Fruit fly (Drosophila melanogaster) S2 (cell line): ENCODE data around the gene Itgbn.

Experiments used
- CG8478 ChIP-seq: fragments of >200 bp; optimal IDR thresholded peaks from 2 replicates; lab custom pipeline; 2018
- CTCF ChIP-seq, 2 experiments: fragments of >200 bp; optimal IDR thresholded peaks; 2 replicates each; lab custom pipeline; 2018

- TF ChIP-seq CG8478 (lab: Kevin White, UChicago): no peak
- no peak for TF ChIP-seq CTCF (optimal IDR thresholded peaks at IDR 0.05; lab: Kevin White, UChicago)
These were observed 23.7 kb upstream of the Itgbn start for dm6 chr2L:21029154-21029553.
